Fruit fly (Drosophila melanogaster): ENCODE results near the gene Cpr5C.

Gene Cpr5C

DNA sequence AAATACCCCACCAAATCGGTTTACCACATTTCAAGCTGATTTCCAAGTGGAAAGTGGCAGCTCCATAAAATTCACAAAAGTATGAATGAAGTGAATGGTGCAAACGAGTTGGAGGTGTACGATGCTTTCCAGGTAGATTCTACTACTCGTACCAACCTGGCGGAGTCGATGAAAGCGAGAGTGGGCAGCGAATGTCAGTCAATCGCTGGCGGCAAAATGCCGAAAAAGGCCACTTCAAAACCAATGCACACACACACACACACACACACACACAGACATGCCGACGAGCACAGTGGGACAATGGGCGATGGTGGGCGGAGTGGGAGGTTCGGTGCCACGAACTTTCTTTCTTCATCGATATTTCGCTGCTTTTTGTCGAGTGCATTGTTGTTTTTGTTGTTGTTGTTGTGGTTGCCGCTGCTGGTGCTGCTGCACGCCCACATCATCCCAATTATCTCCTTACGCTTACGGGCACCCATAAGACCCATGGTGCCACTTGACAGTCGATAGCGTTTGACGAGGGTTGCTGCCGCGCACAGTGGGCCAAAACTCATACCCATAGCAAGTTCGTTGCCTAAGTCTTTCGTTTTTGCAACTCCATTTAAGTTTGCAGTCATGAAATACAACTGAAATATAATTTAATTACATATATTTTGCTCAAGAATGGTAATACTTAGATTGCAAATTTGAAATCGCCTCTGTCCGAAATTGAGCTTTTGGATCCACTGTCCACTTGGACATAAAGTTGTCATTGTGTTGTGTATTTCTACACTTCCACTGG lies 21.0 kb upstream of the Cpr5C start (continued):
- TF ChIP-seq CG6854 (GFP tag; optimal IDR thresholded peaks at IDR 0.05) (peak; percentile 20), fkh (GFP tag; optimal IDR thresholded peaks at IDR 0.05) (no peak), CG8319 (GFP tag; optimal IDR thresholded peaks at IDR 0.05) (peak; percentile 23), CG34406 (GFP tag; optimal IDR thresholded peaks at IDR 0.05) (peak; percentile 63), Sox15 (GFP tag; optimal IDR thresholded peaks at IDR 0.05) (peak; percentile 50), Met (GFP tag; optimal IDR thresholded peaks at IDR 0.05) (peak; percentile 82), CG4318 (GFP tag; optimal IDR thresholded peaks at IDR 0.05) (peak; percentile 74), dac (GFP tag; optimal IDR thresholded peaks at IDR 0.05) (peak; percentile 64), lz (GFP tag; optimal IDR thresholded peaks at IDR 0.05) (peak; percentile 76), CG1621 (tag; optimal IDR thresholded peaks at IDR 0.05) (peak; percentile 28)

DNA sequence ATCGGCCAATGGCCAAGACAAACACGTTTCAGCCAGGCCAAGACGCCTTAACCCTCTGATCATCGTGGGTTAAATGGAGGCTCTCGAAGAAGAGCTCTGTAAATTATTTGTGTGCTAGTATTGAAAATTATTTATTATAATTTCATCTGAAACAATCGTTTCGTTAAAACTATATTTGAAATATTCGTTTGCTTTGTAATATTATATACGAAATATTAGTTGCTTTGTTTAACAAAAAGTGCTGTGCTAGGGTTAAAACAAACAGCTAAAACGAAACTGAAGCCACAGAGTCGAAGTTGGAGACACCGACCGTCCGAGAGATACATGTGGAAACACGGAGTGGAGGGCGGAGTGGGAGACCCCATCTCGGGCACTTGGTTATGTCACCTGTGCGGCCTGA lies 17.9 kb upstream of the Cpr5C start:
- no peak for TF ChIP-seq ss (GFP tag; optimal IDR thresholded peaks at IDR 0.05)
- peak; percentile 58 for TF ChIP-seq Hr39 (GFP tag; optimal IDR thresholded peaks at IDR 0.05)
- TF ChIP-seq CG34406 (GFP tag; optimal IDR thresholded peaks at IDR 0.05) = peak; percentile 62
- TF ChIP-seq lz (GFP tag; optimal IDR thresholded peaks at IDR 0.05) = peak; percentile 73
- TF ChIP-seq eg (GFP tag; IDR thresholded peaks at IDR 0.05) = peak; percentile 75; the same call in 2 of the 3 replicates
- TF ChIP-seq esn (GFP tag; optimal IDR thresholded peaks at IDR 0.05) = peak; percentile 77
- TF ChIP-seq CG11902 (GFP tag; optimal IDR thresholded peaks at IDR 0.05) = no peak
- no peak for TF ChIP-seq dsx (GFP tag; optimal IDR thresholded peaks at IDR 0.05; ENCODE audit: poor library complexity, severe bottlenecking)
- peak; percentile 64 for TF ChIP-seq Eip75B (GFP tag; optimal IDR thresholded peaks at IDR 0.05)
- TF ChIP-seq fkh (GFP tag; optimal IDR thresholded peaks at IDR 0.05) = no peak
- peak; percentile 78 for TF ChIP-seq CG6792 (GFP tag; optimal IDR thresholded peaks at IDR 0.05)
- peak; percentile 93 for TF ChIP-seq CG15336 (GFP tag; IDR thresholded peaks at IDR 0.05)
- TF ChIP-seq CG8632 (GFP tag; optimal IDR thresholded peaks at IDR 0.05) = no peak
- peak; percentile 54 for TF ChIP-seq CG31627 (GFP tag; optimal IDR thresholded peaks at IDR 0.05)
- peak; percentile 71 for TF ChIP-seq Smox (GFP tag; optimal IDR thresholded peaks at IDR 0.05)
- TF ChIP-seq CG9139 (GFP tag; optimal IDR thresholded peaks at IDR 0.05) = no peak
- peak; percentile 88 for TF ChIP-seq Hr4 (GFP tag; optimal IDR thresholded peaks at IDR 0.05)
- TF ChIP-seq CG7368 (GFP tag; optimal IDR thresholded peaks at IDR 0.05) = no peak
- no peak for TF ChIP-seq fd85E (GFP tag; optimal IDR thresholded peaks at IDR 0.05)
- peak; percentile 71 for TF ChIP-seq CG11294 (GFP tag; IDR thresholded peaks at IDR 0.05)
- TF ChIP-seq CG4318 (GFP tag; optimal IDR thresholded peaks at IDR 0.05) = peak; percentile 65
- TF ChIP-seq Gug (GFP tag; IDR thresholded peaks at IDR 0.05) = peak; percentile 63
- TF ChIP-seq OdsH (GFP tag; optimal IDR thresholded peaks at IDR 0.05) = peak; percentile 79
- peak; percentile 32 for TF ChIP-seq Sox15 (GFP tag; optimal IDR thresholded peaks at IDR 0.05)
- peak; percentile 70 for TF ChIP-seq acj6 (GFP tag; optimal IDR thresholded peaks at IDR 0.05)
- no peak for TF ChIP-seq Ets96B (tag; optimal IDR thresholded peaks at IDR 0.05)
- TF ChIP-seq spab (GFP tag; optimal IDR thresholded peaks at IDR 0.05) = no peak
- TF ChIP-seq vri (GFP tag; optimal IDR thresholded peaks at IDR 0.05) = peak; percentile 72
- peak; percentile 78 for TF ChIP-seq net (GFP tag; optimal IDR thresholded peaks at IDR 0.05)
- TF ChIP-seq cyc (GFP tag; optimal IDR thresholded peaks at IDR 0.05) = no peak
- TF ChIP-seq Hr38 (GFP tag; optimal IDR thresholded peaks at IDR 0.05) = no peak
- no peak for TF ChIP-seq CG8319 (GFP tag; optimal IDR thresholded peaks at IDR 0.05)
- TF ChIP-seq CG6854 (GFP tag; optimal IDR thresholded peaks at IDR 0.05) = no peak
- TF ChIP-seq CG10631 (GFP tag; optimal IDR thresholded peaks at IDR 0.05) = peak; percentile 67
- peak in 1 of 2 experiments; percentile 75 for TF ChIP-seq salr (GFP tag; optimal IDR thresholded peaks at IDR 0.05)
- TF ChIP-seq dac (GFP tag; optimal IDR thresholded peaks at IDR 0.05) = peak; percentile 62
- TF ChIP-seq CG16779 (tag; optimal IDR thresholded peaks at IDR 0.05) = no peak
- no peak for TF ChIP-seq Blimp-1 (GFP tag; optimal IDR thresholded peaks at IDR 0.05)
- TF ChIP-seq Met (GFP tag; optimal IDR thresholded peaks at IDR 0.05) = peak; percentile 74
- TF ChIP-seq CG8119 (GFP tag; IDR thresholded peaks at IDR 0.05) = peak; percentile 93
- no peak for TF ChIP-seq CG1621 (tag; optimal IDR thresholded peaks at IDR 0.05)
- TF ChIP-seq CG3032 (tag; optimal IDR thresholded peaks at IDR 0.05) = no peak
- no peak for TF ChIP-seq CG10669 (GFP tag; optimal IDR thresholded peaks at IDR 0.05)
- peak; percentile 79 for TF ChIP-seq achi (GFP tag; optimal IDR thresholded peaks at IDR 0.05)
- TF ChIP-seq fd59A (GFP tag; optimal IDR thresholded peaks at IDR 0.05) = peak; percentile 34
- TF ChIP-seq CG6808 (GFP tag; optimal IDR thresholded peaks at IDR 0.05) = no peak
